Fruit fly (Drosophila melanogaster) whole organism, embryonic: ENCODE results near the gene bwa.
A peak's percentile ranks its signal among the peaks of the same experiment; 100 is the strongest.

Experiments used
- CG6683 ChIP-seq: fragments of 200-800 bp; sonication (Bioruptor generic); optimal IDR thresholded peaks from 2 replicates; lab custom pipeline; 2017; ENCODE audit warnings: missing biosample characterization, mild to moderate bottlenecking, missing genetic modification characterization, missing genetic modification reagents
- MTF-1 ChIP-seq: fragments of 200-800 bp; sonication (Bioruptor generic); optimal IDR thresholded peaks from 2 replicates; lab custom pipeline; 2018; ENCODE audit warnings: missing biosample characterization, mild to moderate bottlenecking, missing genetic modification characterization, borderline replicate concordance
- sisA ChIP-seq: fragments of 200-800 bp; sonication (Bioruptor generic); IDR thresholded peaks from 2 replicates; pipeline ENCODE4 v1.3.6; 2022; ENCODE audit warnings: missing biosample characterization, missing genetic modification characterization

dm6 chr2L:20097105-20097631, 31.0 kb downstream of the bwa start, which contains the start of the genes mRpS18B and Kua:
- no peak for TF ChIP-seq CG6683 (GFP tag; lab: Kevin White, UChicago)
- peak; percentile 64; the same call in 1 of the 2 replicates for TF ChIP-seq sisA
- TF ChIP-seq MTF-1 (GFP tag; lab: Kevin White, UChicago), result no peak
